Fruit fly (Drosophila melanogaster): ENCODE measurements around the gene CG33722.
A peak's percentile ranks its signal among the peaks of the same experiment; 100 is the strongest.

Gene CG33722

dm6 chr3R:8264302-8265080 is 20.6 kb downstream of the CG33722 start, which contains the start of the genes RPA1 and Mcm2 (continued):
- TF ChIP-seq CG33557 (GFP tag; optimal IDR thresholded peaks at IDR 0.05) = peak; percentile 76
- peak; percentile 52; the same call in 1 of the 3 replicates for TF ChIP-seq sr (GFP tag; IDR thresholded peaks at IDR 0.05)
- peak; percentile 78 for TF ChIP-seq vvl (GFP tag; IDR thresholded peaks at IDR 0.05)

dm6 chr3R:8269740-8270139 is 25.9 kb downstream of the CG33722 start, which contains the start of gene CG9630:
Gene CG9630 (minus strand): TSS chr3R:8269896.
- TF ChIP-seq CG12659 (GFP tag; optimal IDR thresholded peaks at IDR 0.05) (peak; percentile 12), CG2129 (GFP tag; IDR thresholded peaks at IDR 0.05; ENCODE audit: partially characterized antibody) (peak; percentile 47), CG4360 (GFP tag; IDR thresholded peaks at IDR 0.05) (no peak), CG9215 (GFP tag; IDR thresholded peaks at IDR 0.05) (peak; percentile 100), CG2202 (tag; optimal IDR thresholded peaks at IDR 0.05) (no peak), Sry-δ (GFP tag; optimal IDR thresholded peaks at IDR 0.05) (peak; percentile 75), CG17802 (tag; optimal IDR thresholded peaks at IDR 0.05) (no peak), lab (GFP tag; optimal IDR thresholded peaks at IDR 0.05) (no peak), Drgx (GFP tag; IDR thresholded peaks at IDR 0.05) (no peak), E2f2 (GFP tag; IDR thresholded peaks at IDR 0.05) (peak; percentile 100), CHES-1-like (GFP tag; optimal IDR thresholded peaks at IDR 0.05) (peak; percentile 36), bigmax (GFP tag; optimal IDR thresholded peaks at IDR 0.05) (peak; percentile 60), Scr (GFP tag; IDR thresholded peaks at IDR 0.05; ENCODE audit: partially characterized antibody) (peak; percentile 62), zen (tag; optimal IDR thresholded peaks at IDR 0.05) (peak; percentile 18), CG1603 (tag; optimal IDR thresholded peaks at IDR 0.05) (peak; percentile 87), Bteb2 (GFP tag; optimal IDR thresholded peaks at IDR 0.05) (no peak), tna (GFP tag; IDR thresholded peaks at IDR 0.05; ENCODE audit: partially characterized antibody) (peak; percentile 31; the same call in 1 of the 2 replicates), ato (GFP tag; IDR thresholded peaks at IDR 0.05; ENCODE audit: partially characterized antibody) (peak; percentile 87), Doc2 (GFP tag; IDR thresholded peaks at IDR 0.05) (no peak), crol (GFP tag; IDR thresholded peaks at IDR 0.05) (no peak), nerfin-2 (GFP tag; IDR thresholded peaks at IDR 0.05; ENCODE audit: partially characterized antibody) (no peak), dpn (GFP tag; optimal IDR thresholded peaks at IDR 0.05) (no peak), CG4617 (GFP tag; optimal IDR thresholded peaks at IDR 0.05; ENCODE audit: borderline replicate concordance) (peak; percentile 61), Dref (GFP tag; IDR thresholded peaks at IDR 0.05) (peak; percentile 78), trem (tag; optimal IDR thresholded peaks at IDR 0.05) (peak; percentile 84), CoRest (tag; optimal IDR thresholded peaks at IDR 0.05) (peak; percentile 4), unc-4 (GFP tag; IDR thresholded peaks at IDR 0.05; ENCODE audit: partially characterized antibody) (peak; percentile 70), CG10267 (tag; optimal IDR thresholded peaks at IDR 0.05) (peak; percentile 52), sim (GFP tag; IDR thresholded peaks at IDR 0.05) (no peak), gfzf (GFP tag; optimal IDR thresholded peaks at IDR 0.05) (peak; percentile 69), chm (GFP tag; IDR thresholded peaks at IDR 0.05) (peak; percentile 32; the same call in 1 of the 2 replicates), Max (GFP tag; optimal IDR thresholded peaks at IDR 0.05) (peak; percentile 88), CG16813 (GFP tag; IDR thresholded peaks at IDR 0.05; ENCODE audit: partially characterized antibody) (peak; percentile 59; the same call in 1 of the 3 replicates), CG8924 (tag; optimal IDR thresholded peaks at IDR 0.05) (no peak), knrl (GFP tag; IDR thresholded peaks at IDR 0.05; ENCODE audit: partially characterized antibody) (0 out of 3 replicates have a peak, but pooled peaks have one; percentile 44), CG34422 (GFP tag; IDR thresholded peaks at IDR 0.05) (peak; percentile 20; the same call in 1 of the 3 replicates), CG17829 (tag; optimal IDR thresholded peaks at IDR 0.05) (peak; percentile 48), nerfin-1 (tag; optimal IDR thresholded peaks at IDR 0.05) (no peak), Med (GFP tag) (peak; percentile 87), CG30403 (GFP tag; optimal IDR thresholded peaks at IDR 0.05) (no peak), HmgD (GFP tag; optimal IDR thresholded peaks at IDR 0.05) (peak; percentile 73), Opbp (GFP tag; IDR thresholded peaks at IDR 0.05; ENCODE audit: partially characterized antibody) (peak; percentile 74), run (tag; optimal IDR thresholded peaks at IDR 0.05) (peak; percentile 86)
